Fruit fly (Drosophila melanogaster) whole organism, pupa: ENCODE data around the gene CG31088.

Experiments used
- CG10348 ChIP-seq: fragments of 200-800 bp; sonication (Bioruptor generic); IDR thresholded peaks from 2 replicates; pipeline ENCODE4 v1.3.6; 2022; ENCODE audit warnings: missing biosample characterization, missing genetic modification characterization
- CG12605 ChIP-seq: fragments of 200-800 bp; sonication (Bioruptor generic); IDR thresholded peaks from 2 replicates; pipeline ENCODE4 v1.3.6; 2022; ENCODE audit warnings: missing biosample characterization, missing genetic modification characterization
- CG13204 ChIP-seq: fragments of 200-800 bp; sonication (Bioruptor generic); optimal IDR thresholded peaks from 2 replicates; lab custom pipeline; 2018; ENCODE audit warnings: missing biosample characterization, mild to moderate bottlenecking, missing genetic modification characterization, moderate library complexity
- CG14655 ChIP-seq: fragments of 200-800 bp; sonication (Bioruptor generic); optimal IDR thresholded peaks from 3 replicates; lab custom pipeline; 2017; ENCODE audit warnings: mild to moderate bottlenecking, missing biosample characterization, missing genetic modification reagents, missing genetic modification characterization
- CG15710 ChIP-seq: fragments of 200-800 bp; sonication (Bioruptor generic); optimal IDR thresholded peaks from 2 replicates; lab custom pipeline; 2018; ENCODE audit warnings: missing biosample characterization, mild to moderate bottlenecking, missing genetic modification characterization, moderate library complexity
- CG17806 ChIP-seq: fragments of 200-800 bp; sonication (Bioruptor generic); optimal IDR thresholded peaks from 2 replicates; lab custom pipeline; 2018; ENCODE audit warnings: missing biosample characterization, mild to moderate bottlenecking, missing genetic modification characterization, moderate library complexity
- CG32121 ChIP-seq: fragments of 200-800 bp; sonication (Bioruptor generic); IDR thresholded peaks from 2 replicates; pipeline ENCODE4 v1.3.6; 2022; ENCODE audit warnings: missing biosample characterization, missing genetic modification characterization
- CG34367 ChIP-seq: fragments of 200-800 bp; sonication (Bioruptor generic); optimal IDR thresholded peaks from 2 replicates; lab custom pipeline; 2018; ENCODE audit warnings: missing biosample characterization, mild to moderate bottlenecking, missing genetic modification characterization
- CG4496 ChIP-seq: fragments of 200-800 bp; sonication (Bioruptor generic); IDR thresholded peaks from 3 replicates; pipeline ENCODE4 v1.3.6; 2022; ENCODE audit warnings: missing biosample characterization, missing genetic modification characterization
- CG8159 ChIP-seq: fragments of 200-800 bp; sonication (Bioruptor generic); optimal IDR thresholded peaks from 3 replicates; lab custom pipeline; 2018; ENCODE audit warnings: missing biosample characterization, mild to moderate bottlenecking, missing genetic modification characterization, moderate library complexity
- CG8301 ChIP-seq: fragments of 200-800 bp; sonication (Bioruptor generic); optimal IDR thresholded peaks from 2 replicates; lab custom pipeline; 2018; ENCODE audit warnings: missing biosample characterization, mild to moderate bottlenecking, missing genetic modification characterization
- CG9948 ChIP-seq: fragments of 200-800 bp; sonication (Bioruptor generic); optimal IDR thresholded peaks from 2 replicates; lab custom pipeline; 2018; ENCODE audit warnings: missing biosample characterization, mild to moderate bottlenecking, missing genetic modification characterization, moderate library complexity
- D1 ChIP-seq: fragments of 200-800 bp; sonication (Bioruptor generic); optimal IDR thresholded peaks from 2 replicates; lab custom pipeline; 2018; ENCODE audit warnings: missing biosample characterization, mild to moderate bottlenecking, missing genetic modification characterization, moderate library complexity
- EcR ChIP-seq: fragments of 200-800 bp; sonication (Bioruptor generic); optimal IDR thresholded peaks from 3 replicates; lab custom pipeline; 2019; ENCODE audit warnings: missing biosample characterization, missing genetic modification characterization, mild to moderate bottlenecking, moderate library complexity, missing genetic modification reagents
- Ets98B ChIP-seq: fragments of 200-800 bp; sonication (Bioruptor generic); IDR thresholded peaks from 2 replicates; pipeline ENCODE4 v1.3.6; 2022; ENCODE audit warnings: missing biosample characterization, missing genetic modification characterization
- Pif1A ChIP-seq: fragments of 200-800 bp; sonication (Bioruptor generic); optimal IDR thresholded peaks from 3 replicates; lab custom pipeline; 2016; ENCODE audit warnings: missing biosample characterization, missing genetic modification characterization
- Pif1B ChIP-seq: fragments of 200-800 bp; sonication (Bioruptor generic); optimal IDR thresholded peaks from 3 replicates; lab custom pipeline; 2016; ENCODE audit warnings: missing biosample characterization, missing genetic modification characterization
- Snoo ChIP-seq: fragments of 200-800 bp; sonication (Bioruptor generic); optimal IDR thresholded peaks from 3 replicates; lab custom pipeline; 2017; ENCODE audit warnings: missing biosample characterization, mild to moderate bottlenecking, missing genetic modification characterization, inconsistent platforms
- fd96Ca ChIP-seq: fragments of 200-800 bp; sonication (Bioruptor generic); IDR thresholded peaks from 3 replicates; pipeline ENCODE4 v1.3.6; 2022; ENCODE audit warnings: missing biosample characterization, missing genetic modification characterization
- gl ChIP-seq: fragments of 200-800 bp; sonication (Bioruptor generic); optimal IDR thresholded peaks from 2 replicates; lab custom pipeline; 2018; ENCODE audit warnings: missing biosample characterization, mild to moderate bottlenecking, missing genetic modification characterization
- rn ChIP-seq: fragments of 200-800 bp; sonication (Bioruptor generic); IDR thresholded peaks from 2 replicates; pipeline ENCODE4 v1.3.6; 2022; ENCODE audit warnings: missing biosample characterization, missing genetic modification characterization

The CG31088 gene

dm6 chr3R:15922622-15923574, 27.8 kb downstream of the CG31088 start:
- peak; percentile 51; the same call in 1 of the 2 replicates for TF ChIP-seq CG32121 (GFP tag; lab: Robert Waterston, UW)
- peak; percentile 10 for TF ChIP-seq CG8301
- TF ChIP-seq rn (GFP tag; lab: Robert Waterston, UW) = no peak
- no peak for TF ChIP-seq fd96Ca (GFP tag; lab: Robert Waterston, UW)
- TF ChIP-seq Pif1B (GFP tag; lab: Kevin White, UChicago) = no peak
- peak; percentile 44 for TF ChIP-seq CG14655 (GFP tag; lab: Kevin White, UChicago)
- TF ChIP-seq Ets98B (GFP tag; lab: Robert Waterston, UW) = peak; percentile 50; the same call in 1 of the 2 replicates
- no peak for TF ChIP-seq EcR (GFP tag; lab: Kevin White, UChicago)
- peak; percentile 79 for TF ChIP-seq CG12605 (GFP tag; lab: Robert Waterston, UW)

dm6 chr3R:15921747-15922146, 29.0 kb downstream of the CG31088 start:
- no peak for TF ChIP-seq EcR (GFP tag; lab: Kevin White, UChicago)
- no peak for TF ChIP-seq CG8159 (tag; lab: Kevin White, UChicago)
- TF ChIP-seq Pif1A (GFP tag; lab: Kevin White, UChicago) = no peak
- TF ChIP-seq CG8301 = no peak
- no peak for TF ChIP-seq CG32121 (GFP tag; lab: Robert Waterston, UW)
- TF ChIP-seq fd96Ca (GFP tag; lab: Robert Waterston, UW) = no peak
- TF ChIP-seq Ets98B (GFP tag; lab: Robert Waterston, UW) = no peak
- TF ChIP-seq rn (GFP tag; lab: Robert Waterston, UW) = no peak
- no peak for TF ChIP-seq CG17806 (tag; lab: Kevin White, UChicago)
- no peak for TF ChIP-seq CG10348 (GFP tag; lab: Robert Waterston, UW)
- no peak for TF ChIP-seq Pif1B (GFP tag; lab: Kevin White, UChicago)
- no peak for TF ChIP-seq gl (tag; lab: Kevin White, UChicago)
- no peak for TF ChIP-seq CG14655 (GFP tag; lab: Kevin White, UChicago)
- no peak for TF ChIP-seq CG9948 (tag; lab: Kevin White, UChicago)
- no peak for TF ChIP-seq D1 (tag; lab: Kevin White, UChicago)
- no peak for TF ChIP-seq CG4496 (GFP tag; lab: Robert Waterston, UW)
- no peak for TF ChIP-seq CG13204 (GFP tag; lab: Kevin White, UChicago)

DNA sequence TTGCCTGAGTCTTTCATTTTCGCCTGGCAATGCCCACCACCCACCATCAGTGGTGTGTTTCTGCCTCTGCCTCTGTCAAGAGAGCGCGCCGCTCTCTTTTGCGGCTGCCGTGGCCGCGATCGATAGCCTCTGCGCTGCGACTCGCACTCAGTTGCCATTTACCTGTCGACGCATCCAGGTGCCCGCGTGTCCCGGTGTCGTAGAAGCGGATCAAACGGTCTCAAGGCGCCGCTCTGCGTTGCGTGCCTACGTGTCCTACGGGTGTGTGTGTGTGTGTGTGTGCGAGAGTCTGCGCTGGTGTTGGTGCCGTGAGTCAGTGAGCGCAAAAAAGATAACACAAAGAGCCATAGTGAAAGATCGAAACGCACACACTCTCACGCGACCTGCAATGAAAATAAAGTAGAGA, 30.0 kb downstream of the CG31088 start, which contains the start of gene Fbxl7:
Gene Fbxl7, plus strand, starts transcription at position 148 of the 406 bp plus-strand sequence.
- TF ChIP-seq gl (tag; lab: Kevin White, UChicago) (peak; percentile 17), CG32121 (GFP tag; lab: Robert Waterston, UW) (peak; percentile 29; the same call in 1 of the 2 replicates), Pif1A (GFP tag; lab: Kevin White, UChicago) (no peak), CG4496 (GFP tag; lab: Robert Waterston, UW) (peak; percentile 69), EcR (GFP tag; lab: Kevin White, UChicago) (peak; percentile 53), CG15710 (tag; lab: Kevin White, UChicago) (peak; percentile 4), fd96Ca (GFP tag; lab: Robert Waterston, UW) (peak; percentile 48; the same call in 1 of the 3 replicates), CG13204 (GFP tag; lab: Kevin White, UChicago) (peak; percentile 67), CG10348 (GFP tag; lab: Robert Waterston, UW) (no peak), CG8159 (tag; lab: Kevin White, UChicago) (no peak), Ets98B (GFP tag; lab: Robert Waterston, UW) (peak; percentile 63), CG8301 (no peak), rn (GFP tag; lab: Robert Waterston, UW) (no peak), CG12605 (GFP tag; lab: Robert Waterston, UW) (peak; percentile 59; the same call in 1 of the 2 replicates), D1 (tag; lab: Kevin White, UChicago) (no peak), CG17806 (tag; lab: Kevin White, UChicago) (no peak), Snoo (no peak), CG9948 (tag; lab: Kevin White, UChicago) (no peak)

dm6 chr3R:15920229-15920533, 30.6 kb downstream of the CG31088 start:
- no peak for TF ChIP-seq Pif1A (GFP tag; lab: Kevin White, UChicago)
- TF ChIP-seq CG32121 (GFP tag; lab: Robert Waterston, UW) = peak; percentile 6; the same call in 1 of the 2 replicates
- no peak for TF ChIP-seq EcR (GFP tag; lab: Kevin White, UChicago)
- TF ChIP-seq CG14655 (GFP tag; lab: Kevin White, UChicago) = peak; percentile 1

DNA sequence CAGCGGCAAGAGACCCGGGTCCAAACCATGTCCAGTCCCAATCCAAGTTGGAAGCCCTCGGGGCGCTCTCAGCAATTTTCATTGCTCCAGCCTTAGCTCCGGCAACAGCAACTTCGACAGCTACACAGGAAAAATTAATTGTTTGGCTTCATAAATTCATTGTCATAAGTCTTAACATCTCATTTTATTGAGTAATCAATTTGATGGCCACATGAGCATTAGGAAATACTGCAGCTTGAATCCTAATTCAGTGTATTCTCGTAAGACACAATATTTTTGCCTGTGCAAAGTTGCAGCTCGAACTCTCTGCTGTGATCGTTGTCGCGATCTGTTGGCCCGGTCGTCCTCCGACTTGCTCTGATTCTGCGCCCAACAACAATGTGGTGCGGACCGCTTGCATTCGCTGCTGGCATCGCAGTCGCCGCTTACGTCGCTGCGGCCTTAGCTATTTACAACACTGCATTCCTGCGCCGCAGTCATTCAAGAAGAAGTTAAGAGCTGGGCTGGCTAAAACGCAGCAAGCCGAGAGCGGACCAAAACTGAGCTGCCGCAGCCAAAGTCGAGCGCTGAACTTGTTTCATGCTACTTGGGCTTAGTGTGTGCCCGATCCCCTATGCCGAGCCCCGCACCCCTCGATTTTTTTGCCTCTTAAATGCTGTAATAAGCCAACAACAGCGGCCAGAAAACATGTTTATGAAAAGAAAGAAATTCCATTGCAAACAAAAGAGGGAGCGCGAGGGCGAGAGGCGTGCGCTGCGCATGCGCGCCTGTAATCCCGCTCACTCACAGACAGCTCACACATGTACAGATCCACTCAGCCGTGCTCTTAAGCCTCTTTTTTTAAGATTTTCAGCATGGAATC, 31.1 kb downstream of the CG31088 start:
- TF ChIP-seq gl (tag; lab: Kevin White, UChicago) (peak; percentile 89), CG14655 (GFP tag; lab: Kevin White, UChicago) (peak; percentile 97), Pif1A (GFP tag; lab: Kevin White, UChicago) (peak; percentile 96), CG34367 (tag; lab: Kevin White, UChicago) (peak; percentile 97), Ets98B (GFP tag; lab: Robert Waterston, UW) (peak; percentile 95), CG13204 (GFP tag; lab: Kevin White, UChicago) (peak; percentile 98), fd96Ca (GFP tag; lab: Robert Waterston, UW) (peak; percentile 97), CG8301 (peak; percentile 97), CG9948 (tag; lab: Kevin White, UChicago) (peak; percentile 95), CG8159 (tag; lab: Kevin White, UChicago) (peak; percentile 94), CG15710 (tag; lab: Kevin White, UChicago) (peak; percentile 93), CG4496 (GFP tag; lab: Robert Waterston, UW) (peak; percentile 97), CG17806 (tag; lab: Kevin White, UChicago) (peak; percentile 96), CG10348 (GFP tag; lab: Robert Waterston, UW) (peak; percentile 75), Snoo (peak; percentile 96), Pif1B (GFP tag; lab: Kevin White, UChicago) (peak; percentile 98), CG12605 (GFP tag; lab: Robert Waterston, UW) (peak; percentile 95), CG32121 (GFP tag; lab: Robert Waterston, UW) (peak; percentile 92), rn (GFP tag; lab: Robert Waterston, UW) (peak; percentile 96), EcR (GFP tag; lab: Kevin White, UChicago) (peak; percentile 69), D1 (tag; lab: Kevin White, UChicago) (peak; percentile 90)
- TF ChIP-seq, all 21 proteins: peak for 21
